Worm (Caenorhabditis elegans) whole organism, L3 larva: ENCODE results near the gene gst-39.

Source experiments
- aly-2 ChIP-seq: fragments of 150-350 bp; optimal IDR thresholded peaks from 2 replicates; lab custom pipeline; 2014; ENCODE audit warnings: missing biosample characterization, missing genetic modification characterization
- ceh-82 ChIP-seq: fragments of 150-350 bp; optimal IDR thresholded peaks from 2 replicates; lab custom pipeline; 2014; ENCODE audit warnings: missing biosample characterization, missing genetic modification characterization
- fkh-10 ChIP-seq: sonication (generic microtip); optimal IDR thresholded peaks from 2 replicates; lab custom pipeline; 2017; ENCODE audit warnings: missing biosample characterization, missing genetic modification reagents, missing genetic modification characterization
- nhr-25 ChIP-seq: sonication (generic microtip); optimal IDR thresholded peaks from 2 replicates; lab custom pipeline; 2017; ENCODE audit warnings: missing biosample characterization, missing genetic modification characterization
- nhr-77 ChIP-seq: fragments of 150-350 bp; optimal IDR thresholded peaks from 2 replicates; lab custom pipeline; 2014; ENCODE audit warnings: missing biosample characterization, missing genetic modification characterization
- snpc-4 ChIP-seq: fragments of 150-350 bp; optimal IDR thresholded peaks from 2 replicates; lab custom pipeline; 2014; ENCODE audit warnings: missing biosample characterization, missing genetic modification characterization
- unc-62 ChIP-seq: fragments of 150-350 bp; sonication (generic microtip); optimal IDR thresholded peaks from 4 replicates; lab custom pipeline; 2014; ENCODE audit warnings: missing biosample characterization, missing genetic modification reagents, missing genetic modification characterization

- TF ChIP-seq nhr-77 (no peak), snpc-4 (tag; lab: Kevin White, UChicago) (no peak), fkh-10 (GFP tag; lab: Kevin White, UChicago) (no peak), ceh-82 (tag; lab: Kevin White, UChicago) (no peak), aly-2 (tag; lab: Kevin White, UChicago) (no peak), nhr-25 (no peak), unc-62 (GFP tag; lab: Kevin White, UChicago) (no peak)
These were observed 37.4 kb downstream of the gst-39 start, which contains the start of gene Y53F4B.24 for ce11 chrII:15134332-15134731.
